Fruit fly (Drosophila melanogaster) whole organism, prepupa: ENCODE results near the gene CG31275.

Experiments used
- Blimp-1 ChIP-seq: fragments of 200-800 bp; sonication (Bioruptor generic); optimal IDR thresholded peaks from 3 replicates; lab custom pipeline; 2017; ENCODE audit warnings: missing biosample characterization, missing genetic modification characterization, mild to moderate bottlenecking, moderate library complexity, missing genetic modification reagents
- CG10631 ChIP-seq: fragments of 200-800 bp; sonication (Bioruptor generic); optimal IDR thresholded peaks from 2 replicates; lab custom pipeline; 2016; ENCODE audit warnings: missing biosample characterization, missing genetic modification characterization
- CG11762 ChIP-seq: fragments of 200-800 bp; sonication (Bioruptor generic); optimal IDR thresholded peaks from 3 replicates; lab custom pipeline; 2016; ENCODE audit warnings: missing biosample characterization, missing genetic modification characterization; ENCODE audit not compliant: insufficient read depth
- CG15336 ChIP-seq: fragments of 200-800 bp; sonication (Bioruptor generic); IDR thresholded peaks from 2 replicates; pipeline ENCODE4 v1.3.6; 2022; ENCODE audit warnings: missing biosample characterization, missing genetic modification characterization
- CG3032 ChIP-seq: fragments of 200-800 bp; optimal IDR thresholded peaks from 2 replicates; lab custom pipeline; 2019; ENCODE audit warnings: missing biosample characterization, mild to moderate bottlenecking, missing genetic modification characterization, moderate library complexity
- CG31627 ChIP-seq: fragments of 200-800 bp; sonication (Bioruptor generic); optimal IDR thresholded peaks from 3 replicates; lab custom pipeline; 2016; ENCODE audit warnings: missing biosample characterization, missing genetic modification characterization
- CG32006 ChIP-seq: fragments of 200-800 bp; sonication (Bioruptor generic); optimal IDR thresholded peaks from 3 replicates; lab custom pipeline; 2017; ENCODE audit warnings: missing biosample characterization, mild to moderate bottlenecking, missing genetic modification characterization
- CG3919 ChIP-seq: fragments of 200-800 bp; sonication (Bioruptor generic); optimal IDR thresholded peaks from 3 replicates; lab custom pipeline; 2016; ENCODE audit warnings: missing biosample characterization, missing genetic modification characterization
- CG4318 ChIP-seq: fragments of 200-800 bp; sonication (Bioruptor generic); optimal IDR thresholded peaks from 3 replicates; lab custom pipeline; 2017; ENCODE audit warnings: missing biosample characterization, mild to moderate bottlenecking, missing genetic modification characterization
- CG6163 ChIP-seq: fragments of 200-800 bp; sonication (Bioruptor generic); IDR thresholded peaks from 3 replicates; pipeline ENCODE4 v1.3.6; 2022; ENCODE audit warnings: missing biosample characterization, missing genetic modification characterization
- CG6792 ChIP-seq: fragments of 200-800 bp; sonication (Bioruptor generic); optimal IDR thresholded peaks from 3 replicates; lab custom pipeline; 2016; ENCODE audit warnings: missing biosample characterization, missing genetic modification characterization
- CG6854 ChIP-seq: fragments of 200-800 bp; sonication (Bioruptor generic); optimal IDR thresholded peaks from 2 replicates; lab custom pipeline; 2017; ENCODE audit warnings: missing biosample characterization, mild to moderate bottlenecking, missing genetic modification characterization
- CG8632 ChIP-seq: fragments of 200-800 bp; sonication (Bioruptor generic); optimal IDR thresholded peaks from 3 replicates; lab custom pipeline; 2016; ENCODE audit warnings: missing biosample characterization, missing genetic modification characterization
- CG9139 ChIP-seq: fragments of 200-800 bp; sonication (Bioruptor generic); optimal IDR thresholded peaks from 3 replicates; lab custom pipeline; 2017; ENCODE audit warnings: missing biosample characterization, mild to moderate bottlenecking, missing genetic modification characterization
- Eip75B ChIP-seq: fragments of 200-800 bp; sonication (Bioruptor generic); optimal IDR thresholded peaks from 3 replicates; lab custom pipeline; 2016; ENCODE audit warnings: missing biosample characterization, missing genetic modification characterization
- Eip93F ChIP-seq: fragments of 200-800 bp; sonication (Bioruptor generic); optimal IDR thresholded peaks from 2 replicates; lab custom pipeline; 2016; ENCODE audit warnings: missing biosample characterization, mild to moderate bottlenecking, missing genetic modification characterization
- Ets21C ChIP-seq: fragments of 200-800 bp; sonication (Bioruptor generic); optimal IDR thresholded peaks from 3 replicates; lab custom pipeline; 2016; ENCODE audit warnings: missing biosample characterization, missing genetic modification characterization
- Ets96B ChIP-seq: fragments of 200-800 bp; optimal IDR thresholded peaks from 2 replicates; lab custom pipeline; 2019; ENCODE audit warnings: missing biosample characterization, mild to moderate bottlenecking, missing genetic modification characterization, moderate library complexity
- Hr39 ChIP-seq: fragments of 200-800 bp; sonication (Bioruptor generic); optimal IDR thresholded peaks from 2 replicates; lab custom pipeline; 2016; ENCODE audit warnings: missing biosample characterization, missing genetic modification characterization
- Hr4 ChIP-seq: fragments of 200-800 bp; sonication (Bioruptor generic); optimal IDR thresholded peaks from 3 replicates; lab custom pipeline; 2016; ENCODE audit warnings: missing biosample characterization, missing genetic modification characterization
- Lpt ChIP-seq: fragments of 200-800 bp; sonication (Bioruptor generic); optimal IDR thresholded peaks from 3 replicates; lab custom pipeline; 2016; ENCODE audit warnings: missing biosample characterization, missing genetic modification characterization
- OdsH ChIP-seq: fragments of 200-800 bp; sonication (Bioruptor generic); optimal IDR thresholded peaks from 3 replicates; lab custom pipeline; 2016; ENCODE audit warnings: missing biosample characterization, missing genetic modification characterization
- Sox14 ChIP-seq: fragments of 200-800 bp; sonication (Bioruptor generic); optimal IDR thresholded peaks from 3 replicates; lab custom pipeline; 2016; ENCODE audit warnings: missing biosample characterization, missing genetic modification characterization
- achi ChIP-seq: fragments of 200-800 bp; sonication (Bioruptor generic); optimal IDR thresholded peaks from 3 replicates; lab custom pipeline; 2016; ENCODE audit warnings: missing biosample characterization, missing genetic modification characterization
- acj6 ChIP-seq: fragments of 200-800 bp; sonication (Bioruptor generic); optimal IDR thresholded peaks from 3 replicates; lab custom pipeline; 2016; ENCODE audit warnings: missing biosample characterization, missing genetic modification characterization
- cyc ChIP-seq: fragments of 200-800 bp; sonication (Bioruptor generic); optimal IDR thresholded peaks from 3 replicates; lab custom pipeline; 2016; ENCODE audit warnings: missing biosample characterization, missing genetic modification characterization
- dsx ChIP-seq: fragments of 200-800 bp; optimal IDR thresholded peaks from 3 replicates; lab custom pipeline; 2019; ENCODE audit warnings: missing biosample characterization, mild to moderate bottlenecking, missing genetic modification characterization, moderate library complexity; ENCODE audit not compliant: poor library complexity, severe bottlenecking
- eg ChIP-seq: fragments of 200-800 bp; sonication (Bioruptor generic); IDR thresholded peaks from 3 replicates; pipeline ENCODE4 v1.3.6; 2022; ENCODE audit warnings: missing biosample characterization, missing genetic modification characterization
- fd59A ChIP-seq: fragments of 200-800 bp; sonication (Bioruptor generic); optimal IDR thresholded peaks from 2 replicates; lab custom pipeline; 2017; ENCODE audit warnings: missing biosample characterization, mild to moderate bottlenecking, missing genetic modification characterization, missing genetic modification reagents
- fd85E ChIP-seq: fragments of 200-800 bp; sonication (Bioruptor generic); optimal IDR thresholded peaks from 3 replicates; lab custom pipeline; 2016; ENCODE audit warnings: missing biosample characterization, missing genetic modification characterization
- lz ChIP-seq: fragments of 200-800 bp; sonication (Bioruptor generic); optimal IDR thresholded peaks from 3 replicates; lab custom pipeline; 2016; ENCODE audit warnings: missing biosample characterization, missing genetic modification characterization
- net ChIP-seq: fragments of 200-800 bp; sonication (Bioruptor generic); optimal IDR thresholded peaks from 3 replicates; lab custom pipeline; 2016; ENCODE audit warnings: missing biosample characterization, missing genetic modification characterization
- ss ChIP-seq, 2 experiments: fragments of 200-800 bp; sonication (Bioruptor generic); optimal IDR thresholded peaks; 2 replicates in 1 of 2; 3 replicates in 1 of 2; lab custom pipeline; 2017 to 2018; ENCODE audit warnings: mild to moderate bottlenecking in 2 of 2, missing biosample characterization in 2 of 2, missing genetic modification characterization in 2 of 2, moderate library complexity in 1 of 2
- svp ChIP-seq: fragments of 200-800 bp; sonication (Bioruptor generic); peaks from one replicate; lab custom pipeline; 2016; ENCODE audit warnings: missing biosample characterization, missing genetic modification characterization
- vri ChIP-seq: fragments of 200-800 bp; sonication (Bioruptor generic); optimal IDR thresholded peaks from 3 replicates; lab custom pipeline; 2016; ENCODE audit warnings: missing biosample characterization, mild to moderate bottlenecking, missing genetic modification characterization

CG31275 gene

dm6 chr3R:16742278-16742677 is 8.9 kb downstream of the CG31275 start:
- TF ChIP-seq CG10631 (GFP tag; lab: Kevin White, UChicago) (no peak), CG6163 (no peak), Sox14 (GFP tag; lab: Kevin White, UChicago) (no peak), Blimp-1 (GFP tag; lab: Kevin White, UChicago) (no peak), fd85E (GFP tag; lab: Kevin White, UChicago) (no peak), CG15336 (no peak), CG3032 (no peak), Hr4 (GFP tag; lab: Kevin White, UChicago) (no peak), Lpt (no peak), acj6 (GFP tag; lab: Kevin White, UChicago) (no peak), CG6792 (no peak), OdsH (no peak), svp (GFP tag; lab: Kevin White, UChicago) (no peak), lz (GFP tag; lab: Kevin White, UChicago) (no peak), CG4318 (GFP tag; lab: Kevin White, UChicago) (no peak), Ets21C (GFP tag; lab: Kevin White, UChicago) (no peak), ss (GFP tag; optimal IDR thresholded peaks at IDR 0.05; lab: Kevin White, UChicago) (no peak), fd59A (GFP tag; lab: Kevin White, UChicago) (no peak), CG8632 (GFP tag; lab: Kevin White, UChicago) (no peak), dsx (GFP tag; lab: Kevin White, UChicago) (no peak)

- no peak for TF ChIP-seq CG11762 (GFP tag; lab: Kevin White, UChicago)
- no peak for TF ChIP-seq achi (GFP tag; lab: Kevin White, UChicago)
- no peak for TF ChIP-seq Ets96B (tag; lab: Kevin White, UChicago)
- TF ChIP-seq cyc: no peak
- TF ChIP-seq CG6854 (GFP tag; lab: Kevin White, UChicago): no peak
- no peak for TF ChIP-seq CG15336
- no peak for TF ChIP-seq Sox14 (GFP tag; lab: Kevin White, UChicago)
- TF ChIP-seq eg (GFP tag; lab: Robert Waterston, UW): no peak
- no peak for TF ChIP-seq CG31627 (GFP tag; lab: Kevin White, UChicago)
- TF ChIP-seq Eip75B (GFP tag; lab: Kevin White, UChicago): no peak
Observed at dm6 chr3R:16735834-16736233, 15.3 kb downstream of the CG31275 start.

- no peak for TF ChIP-seq CG3919 (GFP tag; lab: Kevin White, UChicago)
Observed at dm6 chr3R:16734269-16734668, 16.9 kb downstream of the CG31275 start, which contains the start of gene Ubx. Gene Ubx, minus strand, starts transcription at chr3R:16734426.

dm6 chr3R:16732387-16732786 is 18.7 kb downstream of the CG31275 start:
- no peak for TF ChIP-seq vri (GFP tag; lab: Kevin White, UChicago)
- TF ChIP-seq svp (GFP tag; lab: Kevin White, UChicago): peak; percentile 91
- TF ChIP-seq CG3032: no peak

dm6 chr3R:16730715-16731114 is 20.4 kb downstream of the CG31275 start:
- no peak for TF ChIP-seq CG9139 (GFP tag; lab: Kevin White, UChicago)
- TF ChIP-seq CG32006 (GFP tag; lab: Kevin White, UChicago): no peak
- no peak for TF ChIP-seq CG6792
- no peak for TF ChIP-seq CG4318 (GFP tag; lab: Kevin White, UChicago)
- no peak for TF ChIP-seq Eip93F (GFP tag; lab: Kevin White, UChicago)
- no peak for TF ChIP-seq Hr39
- TF ChIP-seq net (GFP tag; lab: Kevin White, UChicago): no peak
- no peak for TF ChIP-seq Ets21C (GFP tag; lab: Kevin White, UChicago)
